Worm (Caenorhabditis elegans) whole organism, early embryonic: ENCODE measurements around the gene ins-12.

ENCODE experiments used
- ama-1 ChIP-seq: fragments of 150-350 bp; optimal IDR thresholded peaks from 2 replicates; lab custom pipeline; 2014
- ceh-36 ChIP-seq: sonication (generic microtip); optimal IDR thresholded peaks from 2 replicates; lab custom pipeline; 2016; ENCODE audit warnings: missing genetic modification characterization, inconsistent platforms, missing compliant biosample characterization
- flt-1 ChIP-seq: fragments of 200-800 bp; sonication (Bioruptor generic); IDR thresholded peaks from 2 replicates; pipeline ENCODE4 v1.3.6; 2022; ENCODE audit warnings: missing genetic modification characterization, missing compliant biosample characterization
- sea-1 ChIP-seq: fragments of 200-800 bp; sonication (Bioruptor generic); conservative IDR thresholded peaks from 2 replicates; pipeline ENCODE4 v1.3.6; 2022; ENCODE audit warnings: missing genetic modification characterization, missing compliant biosample characterization
- tbx-11 ChIP-seq: fragments of 200-800 bp; sonication (Bioruptor generic); IDR thresholded peaks from 2 replicates; pipeline ENCODE4 v1.3.6; 2022; ENCODE audit warnings: missing genetic modification characterization, missing compliant biosample characterization

DNA sequence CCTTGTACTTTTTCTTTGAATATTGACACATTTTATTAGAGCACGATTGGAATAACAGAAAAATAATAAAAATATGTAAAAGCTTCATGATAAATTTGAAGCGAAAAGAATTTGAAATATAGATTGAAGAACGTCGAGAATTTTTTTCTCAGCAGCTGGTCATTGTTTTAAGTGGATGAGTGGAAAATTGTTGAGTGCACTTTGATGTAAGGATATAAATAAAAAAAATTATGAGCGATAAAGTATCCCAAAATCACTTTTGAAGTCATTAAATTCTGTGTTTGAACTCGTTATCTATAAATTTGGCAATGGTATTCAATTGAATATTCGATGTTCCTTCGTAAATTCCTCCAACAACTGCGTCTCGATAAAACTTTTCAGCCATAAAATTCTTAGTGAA lies 9.7 kb upstream of the ins-12 start, which contains the start of gene ins-13:
- TF ChIP-seq sea-1 (GFP tag; lab: Robert Waterston, UW) (no peak), ceh-36 (no peak), tbx-11 (GFP tag; lab: Robert Waterston, UW) (no peak), flt-1 (GFP tag; lab: Robert Waterston, UW) (no peak), ama-1 (lab: Kevin White, UChicago) (no peak)
